Fruit fly (Drosophila melanogaster): Measurements from ENCODE around the gene CG17776.
A peak's percentile ranks its signal among the peaks of the same experiment; 100 is the strongest.

The CG17776 gene

dm6 chrX:2137587-2138341 is 46.8 kb upstream of the CG17776 start:
- TF ChIP-seq dl (GFP tag; optimal IDR thresholded peaks at IDR 0.05; ENCODE audit: insufficient read depth in 1 of 2, partially characterized antibody in 2 of 2), result peak; percentile 54 to 57
- TF ChIP-seq sv (GFP tag; optimal IDR thresholded peaks at IDR 0.05), result peak; percentile 96
- peak; percentile 88 for TF ChIP-seq GATAd (GFP tag; optimal IDR thresholded peaks at IDR 0.05)
- peak; percentile 99 for TF ChIP-seq Sp1 (GFP tag; optimal IDR thresholded peaks at IDR 0.05)
- TF ChIP-seq sage (GFP tag; optimal IDR thresholded peaks at IDR 0.05), result peak; percentile 98
- peak; percentile 89 for TF ChIP-seq woc (GFP tag; optimal IDR thresholded peaks at IDR 0.05)
- peak; percentile 98 for TF ChIP-seq dmrt93B (GFP tag; optimal IDR thresholded peaks at IDR 0.05)
- no peak for TF ChIP-seq usp (GFP tag; optimal IDR thresholded peaks at IDR 0.05)
- peak; percentile 99 for TF ChIP-seq h (GFP tag; optimal IDR thresholded peaks at IDR 0.05)
- peak; percentile 95 for TF ChIP-seq br (GFP tag; optimal IDR thresholded peaks at IDR 0.05)
- peak; percentile 97 for TF ChIP-seq fru (GFP tag; optimal IDR thresholded peaks at IDR 0.05)
- peak; percentile 90 for TF ChIP-seq tai (GFP tag; optimal IDR thresholded peaks at IDR 0.05)
- peak; percentile 98 for TF ChIP-seq OdsH (GFP tag; optimal IDR thresholded peaks at IDR 0.05)
- TF ChIP-seq Myc (optimal IDR thresholded peaks at IDR 0.05), result no peak
- TF ChIP-seq CG9705 (GFP tag; optimal IDR thresholded peaks at IDR 0.05), result peak; percentile 99
- TF ChIP-seq dsf (GFP tag; optimal IDR thresholded peaks at IDR 0.05; ENCODE audit: borderline replicate concordance), result peak; percentile 88
- TF ChIP-seq N (GFP tag; optimal IDR thresholded peaks at IDR 0.05), result no peak
- TF ChIP-seq Dfd (GFP tag; optimal IDR thresholded peaks at IDR 0.05), result peak; percentile 92
- TF ChIP-seq Mio (GFP tag; optimal IDR thresholded peaks at IDR 0.05), result peak; percentile 82
- peak; percentile 97 for TF ChIP-seq ey (GFP tag; optimal IDR thresholded peaks at IDR 0.05)
- TF ChIP-seq CG32264 (GFP tag; optimal IDR thresholded peaks at IDR 0.05), result peak; percentile 86
- no peak for TF ChIP-seq CrebA (GFP tag; optimal IDR thresholded peaks at IDR 0.05; ENCODE audit: borderline replicate concordance)
- peak; percentile 96 for TF ChIP-seq jim (GFP tag; optimal IDR thresholded peaks at IDR 0.05)
- TF ChIP-seq Rel (GFP tag; optimal IDR thresholded peaks at IDR 0.05), result peak; percentile 98
- TF ChIP-seq Rel (tag; optimal IDR thresholded peaks at IDR 0.05), result peak; percentile 93
- peak; percentile 96 for TF ChIP-seq Hnf4 (GFP tag; optimal IDR thresholded peaks at IDR 0.05)
- TF ChIP-seq Vsx2 (GFP tag; optimal IDR thresholded peaks at IDR 0.05; ENCODE audit: partially characterized antibody), result peak; percentile 79
- peak; percentile 97 for TF ChIP-seq brk (GFP tag; optimal IDR thresholded peaks at IDR 0.05)
- TF ChIP-seq pan (optimal IDR thresholded peaks at IDR 0.05), result no peak
- peak; percentile 99 for TF ChIP-seq rgr (GFP tag; optimal IDR thresholded peaks at IDR 0.05)
- TF ChIP-seq Dif (GFP tag; optimal IDR thresholded peaks at IDR 0.05; ENCODE audit: partially characterized antibody), result peak; percentile 73
- TF ChIP-seq foxo (GFP tag; optimal IDR thresholded peaks at IDR 0.05), result peak in 1 of 2 experiments; percentile 98
- no peak for TF ChIP-seq Hr78 (GFP tag; optimal IDR thresholded peaks at IDR 0.05)
- peak; percentile 92 for TF ChIP-seq Jra (GFP tag; optimal IDR thresholded peaks at IDR 0.05)
- TF ChIP-seq Abd-B (GFP tag; optimal IDR thresholded peaks at IDR 0.05), result no peak
- TF ChIP-seq psq (GFP tag; optimal IDR thresholded peaks at IDR 0.05), result peak; percentile 96
- peak; percentile 59 for TF ChIP-seq Hr83 (GFP tag; optimal IDR thresholded peaks at IDR 0.05; ENCODE audit: poor library complexity, severe bottlenecking)
- TF ChIP-seq HLH106 (tag; optimal IDR thresholded peaks at IDR 0.05), result peak; percentile 99
- TF ChIP-seq lola (GFP tag; optimal IDR thresholded peaks at IDR 0.05), result no peak

dm6 chrX:2138342-2138416 is 46.3 kb upstream of the CG17776 start, which contains the start of gene ph-p:
Gene ph-p (minus strand): TSS chrX:2138371.
- no peak for TF ChIP-seq tai (GFP tag; optimal IDR thresholded peaks at IDR 0.05)
- no peak for TF ChIP-seq N (GFP tag; optimal IDR thresholded peaks at IDR 0.05)
- no peak for TF ChIP-seq lola (GFP tag; optimal IDR thresholded peaks at IDR 0.05)
- no peak for TF ChIP-seq HLH106 (tag; optimal IDR thresholded peaks at IDR 0.05)
- no peak for TF ChIP-seq psq (GFP tag; optimal IDR thresholded peaks at IDR 0.05)
- TF ChIP-seq Vsx2 (GFP tag; optimal IDR thresholded peaks at IDR 0.05; ENCODE audit: partially characterized antibody), result no peak
- TF ChIP-seq rgr (GFP tag; optimal IDR thresholded peaks at IDR 0.05), result no peak
- no peak for TF ChIP-seq jim (GFP tag; optimal IDR thresholded peaks at IDR 0.05)
- no peak for TF ChIP-seq brk (GFP tag; optimal IDR thresholded peaks at IDR 0.05)
- TF ChIP-seq sage (GFP tag; optimal IDR thresholded peaks at IDR 0.05), result no peak
- TF ChIP-seq CG9705 (GFP tag; optimal IDR thresholded peaks at IDR 0.05), result no peak
- no peak for TF ChIP-seq CrebA (GFP tag; optimal IDR thresholded peaks at IDR 0.05; ENCODE audit: borderline replicate concordance)
- TF ChIP-seq foxo (GFP tag; optimal IDR thresholded peaks at IDR 0.05), result no peak
- no peak for TF ChIP-seq dl (GFP tag; optimal IDR thresholded peaks at IDR 0.05; ENCODE audit: insufficient read depth in 1 of 2, partially characterized antibody in 2 of 2)
- TF ChIP-seq OdsH (GFP tag; optimal IDR thresholded peaks at IDR 0.05), result no peak
- no peak for TF ChIP-seq dmrt93B (GFP tag; optimal IDR thresholded peaks at IDR 0.05)
- TF ChIP-seq fru (GFP tag; optimal IDR thresholded peaks at IDR 0.05), result no peak
- no peak for TF ChIP-seq woc (GFP tag; optimal IDR thresholded peaks at IDR 0.05)
- no peak for TF ChIP-seq Mio (GFP tag; optimal IDR thresholded peaks at IDR 0.05)

All from whole organism, wandering third instar larva.